Worm (Caenorhabditis elegans): ENCODE results near the gene vit-1.

DNA sequence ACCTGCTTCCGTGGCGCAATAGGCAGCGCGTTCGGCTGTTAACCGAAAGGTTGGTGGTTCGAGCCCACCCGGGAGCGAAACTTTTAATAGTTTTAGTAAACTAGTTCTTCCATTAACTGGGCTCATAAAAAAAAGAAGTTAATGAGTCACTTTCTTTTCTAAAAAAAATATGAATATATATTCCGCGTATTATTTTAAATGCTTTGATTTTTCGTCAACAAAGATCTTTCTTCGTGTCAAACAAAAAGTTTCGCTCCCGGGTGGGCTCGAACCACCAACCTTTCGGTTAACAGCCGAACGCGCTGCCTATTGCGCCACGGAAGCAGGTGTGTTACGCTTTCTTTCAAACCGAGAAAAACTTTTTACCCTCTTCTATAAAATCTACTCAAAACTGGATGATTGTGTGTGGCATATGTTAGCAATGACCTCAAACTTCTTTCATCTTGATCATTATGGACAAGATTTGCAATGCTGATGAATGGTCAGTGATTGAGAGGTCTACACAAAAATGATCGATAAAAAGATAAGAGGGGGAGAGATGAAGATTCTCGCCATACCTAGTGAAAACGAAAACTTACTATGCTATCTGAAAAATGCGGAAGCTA is 46.1 kb downstream of the vit-1 start:
- TF ChIP-seq nhr-42 (GFP tag; IDR thresholded peaks at IDR 0.05): no peak
- no peak for TF ChIP-seq daf-12 (tag; optimal IDR thresholded peaks at IDR 0.05)
- no peak for TF ChIP-seq nhr-11 (tag; optimal IDR thresholded peaks at IDR 0.05)
- no peak for TF ChIP-seq tag-97 (GFP tag; IDR thresholded peaks at IDR 0.05)
- TF ChIP-seq egl-27 (tag; optimal IDR thresholded peaks at IDR 0.05): no peak
- no peak for TF ChIP-seq ZK546.5 (tag; optimal IDR thresholded peaks at IDR 0.05)
- peak; percentile 62 for TF ChIP-seq mep-1 (tag; optimal IDR thresholded peaks at IDR 0.05)
- no peak for TF ChIP-seq nhr-111 (GFP tag; optimal IDR thresholded peaks at IDR 0.05)
- TF ChIP-seq gei-8 (GFP tag; optimal IDR thresholded peaks at IDR 0.05): peak; percentile 3
- TF ChIP-seq lin-39 (tag; optimal IDR thresholded peaks at IDR 0.05): no peak
- TF ChIP-seq zag-1 (tag; optimal IDR thresholded peaks at IDR 0.05): no peak
- TF ChIP-seq jun-1 (tag; optimal IDR thresholded peaks at IDR 0.05): no peak
- no peak for TF ChIP-seq nhr-237 (tag; optimal IDR thresholded peaks at IDR 0.05)
